Fruit fly (Drosophila melanogaster) whole organism, embryonic: ENCODE measurements around the gene orb.

ENCODE experiments used
- Aef1 ChIP-seq: fragments of 200-800 bp; sonication (Bioruptor generic); IDR thresholded peaks from 3 replicates; pipeline ENCODE4 v1.3.6; 2022; ENCODE audit warnings: missing biosample characterization, missing genetic modification characterization
- Asciz ChIP-seq: fragments of 200-800 bp; sonication (Bioruptor generic); optimal IDR thresholded peaks from 2 replicates; lab custom pipeline; 2017; ENCODE audit warnings: missing biosample characterization, mild to moderate bottlenecking, missing genetic modification characterization, missing genetic modification reagents
- CG10321 ChIP-seq: fragments of 200-800 bp; sonication (Bioruptor generic); IDR thresholded peaks from 2 replicates; pipeline ENCODE4 v1.3.6; 2022; ENCODE audit warnings: missing biosample characterization, missing genetic modification characterization
- CG10462 ChIP-seq: fragments of 200-800 bp; sonication (Bioruptor generic); optimal IDR thresholded peaks from 2 replicates; lab custom pipeline; 2016; ENCODE audit warnings: missing biosample characterization, missing genetic modification characterization
- CG10543 ChIP-seq: fragments of 200-800 bp; sonication (Bioruptor generic); optimal IDR thresholded peaks from 3 replicates; lab custom pipeline; 2017; ENCODE audit warnings: missing biosample characterization, mild to moderate bottlenecking, missing genetic modification characterization, moderate library complexity
- CG11247 ChIP-seq: fragments of 200-800 bp; sonication (Bioruptor generic); IDR thresholded peaks from 2 replicates; pipeline ENCODE4 v1.3.6; 2022; ENCODE audit warnings: missing biosample characterization, missing genetic modification characterization
- CG11695 ChIP-seq: fragments of 200-800 bp; sonication (Bioruptor generic); IDR thresholded peaks from 3 replicates; pipeline ENCODE4 v1.3.6; 2022; ENCODE audit warnings: missing biosample characterization, missing genetic modification characterization
- CG1647 ChIP-seq: fragments of 200-800 bp; sonication (Bioruptor generic); optimal IDR thresholded peaks from 3 replicates; lab custom pipeline; 2016; ENCODE audit warnings: missing biosample characterization, missing genetic modification characterization
- CG17328 ChIP-seq: fragments of 200-800 bp; sonication (Bioruptor generic); IDR thresholded peaks from 2 replicates; pipeline ENCODE4 v1.3.6; 2022; ENCODE audit warnings: missing biosample characterization, missing genetic modification characterization
- CG17612 ChIP-seq: fragments of 200-800 bp; sonication (Bioruptor generic); IDR thresholded peaks from 2 replicates; pipeline ENCODE4 v1.3.6; 2022; ENCODE audit warnings: missing biosample characterization, missing genetic modification characterization
- CG17912 ChIP-seq: fragments of 200-800 bp; sonication (Bioruptor generic); optimal IDR thresholded peaks from 2 replicates; lab custom pipeline; 2018; ENCODE audit warnings: missing biosample characterization, mild to moderate bottlenecking, missing genetic modification characterization
- CG2116 ChIP-seq: fragments of 200-800 bp; sonication (Bioruptor generic); optimal IDR thresholded peaks from 3 replicates; lab custom pipeline; 2018; ENCODE audit warnings: missing biosample characterization, mild to moderate bottlenecking, missing genetic modification characterization
- CG3163 ChIP-seq: fragments of 200-800 bp; sonication (Bioruptor generic); optimal IDR thresholded peaks from 3 replicates; lab custom pipeline; 2016; ENCODE audit warnings: missing biosample characterization, missing genetic modification characterization
- CG4707 ChIP-seq: fragments of 200-800 bp; sonication (Bioruptor generic); optimal IDR thresholded peaks from 2 replicates; lab custom pipeline; 2018; ENCODE audit warnings: missing biosample characterization, mild to moderate bottlenecking, missing genetic modification characterization, moderate library complexity
- CG7745 ChIP-seq: fragments of 200-800 bp; sonication (Bioruptor generic); optimal IDR thresholded peaks from 2 replicates; lab custom pipeline; 2018; ENCODE audit warnings: missing biosample characterization, mild to moderate bottlenecking, missing genetic modification characterization, moderate library complexity
- CG7963 ChIP-seq: fragments of 200-800 bp; sonication (Bioruptor generic); IDR thresholded peaks from 3 replicates; pipeline ENCODE4 v1.3.6; 2022; ENCODE audit warnings: missing biosample characterization, missing genetic modification characterization; ENCODE audit not compliant: partially characterized antibody
- CG8089 ChIP-seq: fragments of 200-800 bp; sonication (Bioruptor generic); optimal IDR thresholded peaks from 3 replicates; lab custom pipeline; 2016; ENCODE audit warnings: missing biosample characterization, missing genetic modification characterization
- CG8281 ChIP-seq: fragments of 200-800 bp; sonication (Bioruptor generic); optimal IDR thresholded peaks from 2 replicates; lab custom pipeline; 2018; ENCODE audit warnings: missing biosample characterization, mild to moderate bottlenecking, missing genetic modification characterization, moderate library complexity
- CG9727 ChIP-seq: fragments of 200-800 bp; sonication (Bioruptor generic); optimal IDR thresholded peaks from 3 replicates; lab custom pipeline; 2017; ENCODE audit warnings: missing biosample characterization, mild to moderate bottlenecking, missing genetic modification characterization
- CG9817 ChIP-seq: fragments of 200-800 bp; sonication (Bioruptor generic); optimal IDR thresholded peaks from 2 replicates; lab custom pipeline; 2018; ENCODE audit warnings: missing biosample characterization, mild to moderate bottlenecking, missing genetic modification characterization, moderate library complexity
- D19A ChIP-seq: fragments of 200-800 bp; optimal IDR thresholded peaks from 3 replicates; lab custom pipeline; 2019; ENCODE audit warnings: missing biosample characterization, mild to moderate bottlenecking, missing genetic modification characterization, moderate library complexity
- Dbx ChIP-seq: fragments of 200-800 bp; sonication (Bioruptor generic); IDR thresholded peaks from 3 replicates; pipeline ENCODE4 v1.3.6; 2022; ENCODE audit warnings: missing biosample characterization, missing genetic modification characterization
- Dfd ChIP-seq, 2 experiments: fragments of >200 bp; optimal IDR thresholded peaks; 2 replicates each; lab custom pipeline; 2017; ENCODE audit warnings: missing biosample characterization in 2 of 2, missing genetic modification characterization in 2 of 2
- Ets97D ChIP-seq: fragments of 200-800 bp; sonication (Bioruptor generic); optimal IDR thresholded peaks from 3 replicates; lab custom pipeline; 2016; ENCODE audit warnings: missing biosample characterization, missing genetic modification characterization
- HmgD ChIP-seq: fragments of 200-800 bp; sonication (Bioruptor generic); optimal IDR thresholded peaks from 3 replicates; lab custom pipeline; 2016; ENCODE audit warnings: missing biosample characterization, missing genetic modification characterization
- Hmr ChIP-seq: fragments of 200-800 bp; sonication (Bioruptor generic); optimal IDR thresholded peaks from 3 replicates; lab custom pipeline; 2017; ENCODE audit warnings: mild to moderate bottlenecking, missing biosample characterization, missing genetic modification reagents, missing genetic modification characterization
- Jarid2 ChIP-seq: fragments of 200-800 bp; sonication (Bioruptor generic); optimal IDR thresholded peaks from 3 replicates; lab custom pipeline; 2017; ENCODE audit warnings: mild to moderate bottlenecking, missing biosample characterization, missing genetic modification reagents, missing genetic modification characterization
- Nf-YB ChIP-seq: fragments of 200-800 bp; sonication (Bioruptor generic); optimal IDR thresholded peaks from 3 replicates; lab custom pipeline; 2019; ENCODE audit warnings: missing biosample characterization, mild to moderate bottlenecking, missing genetic modification characterization, moderate library complexity
- Pdp1 ChIP-seq, 2 experiments: fragments of 200-800 bp; sonication (Bioruptor generic); optimal IDR thresholded peaks; 3 replicates each; lab custom pipeline; 2016; ENCODE audit warnings: missing biosample characterization in 2 of 2, missing genetic modification characterization in 2 of 2, mild to moderate bottlenecking in 1 of 2, moderate library complexity in 1 of 2
- Rfx ChIP-seq: fragments of 200-800 bp; sonication (Bioruptor generic); IDR thresholded peaks from 2 replicates; pipeline ENCODE4 v1.3.6; 2022; ENCODE audit warnings: missing biosample characterization, missing genetic modification characterization
- Rx ChIP-seq: fragments of 200-800 bp; sonication (Bioruptor generic); IDR thresholded peaks from 2 replicates; pipeline ENCODE4 v1.3.6; 2022; ENCODE audit warnings: missing biosample characterization, missing genetic modification characterization
- Sox100B ChIP-seq: fragments of 200-800 bp; sonication (Bioruptor generic); optimal IDR thresholded peaks from 3 replicates; lab custom pipeline; 2018; ENCODE audit warnings: missing biosample characterization, mild to moderate bottlenecking, missing genetic modification characterization
- bab2 ChIP-seq: fragments of 200-800 bp; sonication (Bioruptor generic); optimal IDR thresholded peaks from 2 replicates; lab custom pipeline; 2016; ENCODE audit warnings: missing biosample characterization, missing genetic modification characterization
- bbx ChIP-seq: fragments of 200-800 bp; sonication (Bioruptor generic); IDR thresholded peaks from 2 replicates; pipeline ENCODE4 v1.3.6; 2022; ENCODE audit warnings: missing biosample characterization, missing genetic modification characterization; ENCODE audit not compliant: partially characterized antibody
- bowl ChIP-seq: fragments of 200-800 bp; sonication (Bioruptor generic); IDR thresholded peaks from 2 replicates; pipeline ENCODE4 v1.3.6; 2022; ENCODE audit warnings: missing biosample characterization, missing genetic modification characterization
- cwo ChIP-seq: fragments of 200-800 bp; sonication (Bioruptor generic); optimal IDR thresholded peaks from 3 replicates; lab custom pipeline; 2017; ENCODE audit warnings: missing biosample characterization, missing genetic modification characterization, mild to moderate bottlenecking, moderate library complexity, missing genetic modification reagents
- dmrt99B ChIP-seq: fragments of 200-800 bp; sonication (Bioruptor generic); optimal IDR thresholded peaks from 2 replicates; lab custom pipeline; 2018; ENCODE audit warnings: missing biosample characterization, mild to moderate bottlenecking, missing genetic modification characterization, moderate library complexity
- dpn ChIP-seq, 2 experiments: fragments of 200-800 bp; sonication (Bioruptor generic); optimal IDR thresholded peaks; 3 replicates each; lab custom pipeline; 2016; ENCODE audit warnings: missing biosample characterization in 2 of 2, missing genetic modification characterization in 2 of 2
- ewg ChIP-seq: fragments of 200-800 bp; sonication (Bioruptor generic); optimal IDR thresholded peaks from 3 replicates; lab custom pipeline; 2017; ENCODE audit warnings: mild to moderate bottlenecking, missing biosample characterization, missing genetic modification reagents, missing genetic modification characterization
- exex ChIP-seq: fragments of 200-800 bp; sonication (Bioruptor generic); optimal IDR thresholded peaks from 4 replicates; lab custom pipeline; 2018; ENCODE audit warnings: missing biosample characterization, mild to moderate bottlenecking, missing genetic modification characterization, moderate library complexity
- ken ChIP-seq: fragments of 200-800 bp; sonication (Bioruptor generic); IDR thresholded peaks from 3 replicates; pipeline ENCODE4 v1.3.6; 2022; ENCODE audit warnings: missing biosample characterization, missing genetic modification characterization
- lilli ChIP-seq: fragments of 200-800 bp; sonication (Bioruptor generic); optimal IDR thresholded peaks from 3 replicates; lab custom pipeline; 2016; ENCODE audit warnings: missing biosample characterization, missing genetic modification characterization
- nom ChIP-seq: fragments of 200-800 bp; sonication (Bioruptor generic); optimal IDR thresholded peaks from 2 replicates; lab custom pipeline; 2017; ENCODE audit warnings: missing biosample characterization, missing genetic modification characterization, mild to moderate bottlenecking, moderate library complexity, missing genetic modification reagents
- p53 ChIP-seq: fragments of 200-800 bp; sonication (Bioruptor generic); optimal IDR thresholded peaks from 2 replicates; lab custom pipeline; 2016; ENCODE audit warnings: missing biosample characterization, missing genetic modification characterization
- prd ChIP-seq, 3 experiments: fragments of >200 bp in 2 of 3; fragments of 200-800 bp in 1 of 3; sonication (Bioruptor generic) in 1 of 3; optimal IDR thresholded peaks in 2 of 3; IDR thresholded peaks in 1 of 3; 2 replicates in 2 of 3; 3 replicates in 1 of 3; pipeline versions ENCODE4 v1.3.6 to Lab custom; 2017 to 2022; ENCODE audit warnings: missing biosample characterization in 1 of 3, missing genetic modification characterization in 1 of 3
- pzg ChIP-seq: fragments of 200-800 bp; sonication (Bioruptor generic); optimal IDR thresholded peaks from 3 replicates; lab custom pipeline; 2018; ENCODE audit warnings: missing biosample characterization, mild to moderate bottlenecking, missing genetic modification characterization, moderate library complexity
- ro ChIP-seq: fragments of 200-800 bp; sonication (Bioruptor generic); IDR thresholded peaks from 2 replicates; pipeline ENCODE4 v1.3.6; 2022; ENCODE audit warnings: missing biosample characterization, missing genetic modification characterization
- seq ChIP-seq: fragments of 200-800 bp; sonication (Bioruptor generic); IDR thresholded peaks from 2 replicates; pipeline ENCODE4 v1.3.6; 2022; ENCODE audit warnings: missing biosample characterization, missing genetic modification characterization
- vvl ChIP-seq: fragments of 200-800 bp; sonication (Bioruptor generic); IDR thresholded peaks from 2 replicates; pipeline ENCODE4 v1.3.6; 2022; ENCODE audit warnings: missing biosample characterization, missing genetic modification characterization

The orb gene

DNA sequence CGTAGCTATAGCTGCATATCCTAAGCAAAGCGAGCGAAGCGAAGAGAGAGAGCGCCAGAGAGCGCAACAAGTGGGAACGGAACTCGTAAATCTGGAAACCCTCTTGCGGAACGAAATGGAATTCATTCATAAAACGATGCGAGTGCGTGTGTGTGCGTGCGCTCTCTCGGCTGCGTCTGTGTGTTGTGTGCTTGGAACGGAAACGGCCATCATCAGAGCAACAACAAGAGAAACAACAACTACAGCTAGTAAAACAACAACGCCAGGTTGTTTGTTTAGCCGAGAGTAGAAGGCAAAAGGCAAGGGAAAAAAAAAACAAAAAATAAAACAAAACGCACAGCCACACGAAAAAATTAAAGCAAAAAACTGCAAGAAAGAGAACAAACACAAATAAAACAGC is 33.7 kb upstream of the orb start (continued):
- TF ChIP-seq prd (optimal IDR thresholded peaks at IDR 0.05; lab: Kevin White, UChicago) (no peak), prd (GFP tag; IDR thresholded peaks at IDR 0.05; lab: Robert Waterston, UW) (0 out of 3 replicates have a peak, but pooled peaks have one; percentile 12), CG10543 (GFP tag; lab: Kevin White, UChicago) (peak; percentile 56), lilli (GFP tag; lab: Kevin White, UChicago) (no peak), Pdp1 (GFP tag; optimal IDR thresholded peaks at IDR 0.05; lab: Kevin White, UChicago) (peak in 1 of 2 experiments; percentile 32), nom (GFP tag; lab: Kevin White, UChicago) (peak; percentile 77), Jarid2 (GFP tag; lab: Kevin White, UChicago) (peak; percentile 67), CG2116 (GFP tag; lab: Kevin White, UChicago) (peak; percentile 21), bab2 (no peak), Dbx (GFP tag; lab: Robert Waterston, UW) (0 out of 3 replicates have a peak, but pooled peaks have one; percentile 27), Rfx (GFP tag; lab: Robert Waterston, UW) (peak; percentile 51; the same call in 1 of the 2 replicates), p53 (GFP tag; lab: Kevin White, UChicago) (no peak), CG7745 (tag; lab: Kevin White, UChicago) (peak; percentile 40), bowl (GFP tag; lab: Robert Waterston, UW) (peak; percentile 52; the same call in 1 of the 2 replicates), ewg (no peak), CG17328 (GFP tag; lab: Robert Waterston, UW) (0 out of 2 replicates have a peak, but pooled peaks have one; percentile 32), Sox100B (GFP tag; lab: Kevin White, UChicago) (peak; percentile 54), cwo (no peak), Asciz (GFP tag; lab: Kevin White, UChicago) (peak; percentile 47), D19A (tag; lab: Kevin White, UChicago) (no peak), vvl (GFP tag; lab: Robert Waterston, UW) (peak; percentile 54; the same call in 1 of the 2 replicates), Hmr (peak; percentile 31), exex (tag; lab: Kevin White, UChicago) (peak; percentile 21), CG8089 (GFP tag; lab: Kevin White, UChicago) (peak; percentile 29), CG8281 (tag; lab: Kevin White, UChicago) (no peak), seq (GFP tag; lab: Robert Waterston, UW) (peak; percentile 61; the same call in 1 of the 2 replicates), ken (GFP tag; lab: Robert Waterston, UW) (no peak), CG9817 (tag; lab: Kevin White, UChicago) (no peak), CG3163 (GFP tag; lab: Kevin White, UChicago) (peak; percentile 34), Rx (no peak), CG7963 (GFP tag; lab: Robert Waterston, UW) (no peak), CG10321 (0 out of 2 replicates have a peak, but pooled peaks have one; percentile 38), CG10462 (GFP tag; lab: Kevin White, UChicago) (no peak), HmgD (GFP tag; lab: Kevin White, UChicago) (peak; percentile 49), dpn (GFP tag; optimal IDR thresholded peaks at IDR 0.05; lab: Kevin White, UChicago) (peak in 1 of 2 experiments; percentile 34), bbx (GFP tag; lab: Robert Waterston, UW) (no peak), CG4707 (GFP tag; lab: Kevin White, UChicago) (peak; percentile 58), Aef1 (GFP tag; lab: Robert Waterston, UW) (peak; percentile 77), Dfd (GFP tag; optimal IDR thresholded peaks at IDR 0.05; lab: Kevin White, UChicago) (no peak), pzg (no peak), CG17612 (GFP tag; lab: Robert Waterston, UW) (no peak), dmrt99B (peak; percentile 24), CG9727 (GFP tag; lab: Kevin White, UChicago) (peak; percentile 36), CG1647 (GFP tag; lab: Kevin White, UChicago) (no peak), Nf-YB (GFP tag; lab: Kevin White, UChicago) (peak; percentile 23), CG11695 (GFP tag; lab: Robert Waterston, UW) (no peak; the same call in 2 of the 3 replicates), CG11247 (GFP tag; lab: Robert Waterston, UW) (no peak), Ets97D (GFP tag; lab: Kevin White, UChicago) (peak; percentile 91), ro (GFP tag; lab: Robert Waterston, UW) (no peak), CG17912 (GFP tag; lab: Kevin White, UChicago) (peak; percentile 86)
